Fruit fly (Drosophila melanogaster): ENCODE data around the gene Ca-Ma2d.

Gene Ca-Ma2d

dm6 chr2L:16285692-16286359 is 54.6 kb downstream of the Ca-Ma2d start (continued):
- TF ChIP-seq CG3919 (GFP tag; optimal IDR thresholded peaks at IDR 0.05) (peak; percentile 88), Eip75B (GFP tag; optimal IDR thresholded peaks at IDR 0.05) (peak; percentile 83), CG6276 (GFP tag; optimal IDR thresholded peaks at IDR 0.05) (peak; percentile 70), salr (GFP tag; optimal IDR thresholded peaks at IDR 0.05) (peak; percentile 38 to 79), cyc (GFP tag; optimal IDR thresholded peaks at IDR 0.05) (peak; percentile 92), esn (GFP tag; optimal IDR thresholded peaks at IDR 0.05) (peak; percentile 94), CG11762 (GFP tag; optimal IDR thresholded peaks at IDR 0.05; ENCODE audit: insufficient read depth) (peak; percentile 84), OdsH (GFP tag; optimal IDR thresholded peaks at IDR 0.05) (peak; percentile 91), fkh (GFP tag; optimal IDR thresholded peaks at IDR 0.05) (peak; percentile 22), fd85E (GFP tag; optimal IDR thresholded peaks at IDR 0.05) (no peak), CG8119 (GFP tag; IDR thresholded peaks at IDR 0.05) (no peak), Eip93F (GFP tag; optimal IDR thresholded peaks at IDR 0.05) (peak; percentile 82), CG16779 (tag; optimal IDR thresholded peaks at IDR 0.05) (peak; percentile 50), topi (GFP tag; optimal IDR thresholded peaks at IDR 0.05) (peak; percentile 92), CG6792 (GFP tag; optimal IDR thresholded peaks at IDR 0.05) (peak; percentile 85), CG9139 (GFP tag; optimal IDR thresholded peaks at IDR 0.05) (peak; percentile 31), CG10631 (GFP tag; optimal IDR thresholded peaks at IDR 0.05) (peak; percentile 87), Blimp-1 (GFP tag; optimal IDR thresholded peaks at IDR 0.05) (peak; percentile 71), pdm3 (GFP tag; optimal IDR thresholded peaks at IDR 0.05) (peak; percentile 93), lz (GFP tag; optimal IDR thresholded peaks at IDR 0.05) (peak; percentile 90), Met (GFP tag; optimal IDR thresholded peaks at IDR 0.05) (peak; percentile 92), Hr38 (GFP tag; optimal IDR thresholded peaks at IDR 0.05) (no peak), Hr39 (GFP tag; optimal IDR thresholded peaks at IDR 0.05) (peak; percentile 94), CG8319 (GFP tag; optimal IDR thresholded peaks at IDR 0.05) (peak; percentile 77)

- TF ChIP-seq CG4318 (GFP tag; optimal IDR thresholded peaks at IDR 0.05), result peak; percentile 74
- peak; percentile 84 for TF ChIP-seq achi (GFP tag; optimal IDR thresholded peaks at IDR 0.05)
- TF ChIP-seq CG11762 (GFP tag; optimal IDR thresholded peaks at IDR 0.05; ENCODE audit: insufficient read depth), result peak; percentile 67
- TF ChIP-seq spab (GFP tag; optimal IDR thresholded peaks at IDR 0.05), result peak; percentile 72
- no peak for TF ChIP-seq CG6163 (GFP tag; IDR thresholded peaks at IDR 0.05)
- TF ChIP-seq CG10631 (GFP tag; optimal IDR thresholded peaks at IDR 0.05), result peak; percentile 81
- TF ChIP-seq CG10669 (GFP tag; optimal IDR thresholded peaks at IDR 0.05), result peak; percentile 75
- peak; percentile 68 for TF ChIP-seq Hr39 (GFP tag; optimal IDR thresholded peaks at IDR 0.05)
- peak; percentile 83 for TF ChIP-seq CG6276 (GFP tag; optimal IDR thresholded peaks at IDR 0.05)
- peak; percentile 81 for TF ChIP-seq Sox14 (GFP tag; optimal IDR thresholded peaks at IDR 0.05)
- peak; percentile 46 for TF ChIP-seq Ets21C (GFP tag; optimal IDR thresholded peaks at IDR 0.05)
- TF ChIP-seq Blimp-1 (GFP tag; optimal IDR thresholded peaks at IDR 0.05), result no peak
- peak; percentile 27 for TF ChIP-seq CG11902 (GFP tag; optimal IDR thresholded peaks at IDR 0.05)
- peak; percentile 40 for TF ChIP-seq fd59A (GFP tag; optimal IDR thresholded peaks at IDR 0.05)
- TF ChIP-seq CG6854 (GFP tag; optimal IDR thresholded peaks at IDR 0.05), result peak; percentile 60
- peak; percentile 57 for TF ChIP-seq fkh (GFP tag; optimal IDR thresholded peaks at IDR 0.05)
- peak; percentile 53 for TF ChIP-seq Lpt (GFP tag; optimal IDR thresholded peaks at IDR 0.05)
- TF ChIP-seq Smox (GFP tag; optimal IDR thresholded peaks at IDR 0.05), result peak; percentile 53
- peak; percentile 65 for TF ChIP-seq CG34406 (GFP tag; optimal IDR thresholded peaks at IDR 0.05)
- peak; percentile 69 for TF ChIP-seq lz (GFP tag; optimal IDR thresholded peaks at IDR 0.05)
- TF ChIP-seq CG1621 (tag; optimal IDR thresholded peaks at IDR 0.05), result peak; percentile 52
- TF ChIP-seq CG31627 (GFP tag; optimal IDR thresholded peaks at IDR 0.05), result peak; percentile 60
- TF ChIP-seq CG3919 (GFP tag; optimal IDR thresholded peaks at IDR 0.05), result peak; percentile 77
- peak; percentile 63 for TF ChIP-seq Eip75B (GFP tag; optimal IDR thresholded peaks at IDR 0.05)
- peak; percentile 61 for TF ChIP-seq CG6792 (GFP tag; optimal IDR thresholded peaks at IDR 0.05)
- peak; percentile 58 to 60 for TF ChIP-seq ss (GFP tag; optimal IDR thresholded peaks at IDR 0.05)
- peak; percentile 49 for TF ChIP-seq dac (GFP tag; optimal IDR thresholded peaks at IDR 0.05)
- peak; percentile 14 for TF ChIP-seq Hr38 (GFP tag; optimal IDR thresholded peaks at IDR 0.05)
- TF ChIP-seq Ets96B (tag; optimal IDR thresholded peaks at IDR 0.05), result peak; percentile 75
- TF ChIP-seq net (GFP tag; optimal IDR thresholded peaks at IDR 0.05), result peak; percentile 80
- peak; percentile 84 for TF ChIP-seq svp (GFP tag)
- TF ChIP-seq vri (GFP tag; optimal IDR thresholded peaks at IDR 0.05), result peak; percentile 48
- TF ChIP-seq topi (GFP tag; optimal IDR thresholded peaks at IDR 0.05), result peak; percentile 66
- TF ChIP-seq salr (GFP tag; optimal IDR thresholded peaks at IDR 0.05), result peak; percentile 46 to 79
- no peak for TF ChIP-seq CG11294 (GFP tag; IDR thresholded peaks at IDR 0.05)
Observed at dm6 chr2L:16286360-16287005, 55.2 kb downstream of the Ca-Ma2d start.
